Fruit fly (Drosophila melanogaster) whole organism, pupa: ENCODE results near the gene CG8475.
A peak's percentile ranks its signal among the peaks of the same experiment; 100 is the strongest.

Source experiments
- CG10348 ChIP-seq: fragments of 200-800 bp; sonication (Bioruptor generic); IDR thresholded peaks from 2 replicates; pipeline ENCODE4 v1.3.6; 2022; ENCODE audit warnings: missing biosample characterization, missing genetic modification characterization
- CG12605 ChIP-seq: fragments of 200-800 bp; sonication (Bioruptor generic); IDR thresholded peaks from 2 replicates; pipeline ENCODE4 v1.3.6; 2022; ENCODE audit warnings: missing biosample characterization, missing genetic modification characterization
- CG13204 ChIP-seq: fragments of 200-800 bp; sonication (Bioruptor generic); optimal IDR thresholded peaks from 2 replicates; lab custom pipeline; 2018; ENCODE audit warnings: missing biosample characterization, mild to moderate bottlenecking, missing genetic modification characterization, moderate library complexity
- CG14655 ChIP-seq: fragments of 200-800 bp; sonication (Bioruptor generic); optimal IDR thresholded peaks from 3 replicates; lab custom pipeline; 2017; ENCODE audit warnings: mild to moderate bottlenecking, missing biosample characterization, missing genetic modification reagents, missing genetic modification characterization
- CG15710 ChIP-seq: fragments of 200-800 bp; sonication (Bioruptor generic); optimal IDR thresholded peaks from 2 replicates; lab custom pipeline; 2018; ENCODE audit warnings: missing biosample characterization, mild to moderate bottlenecking, missing genetic modification characterization, moderate library complexity
- CG17806 ChIP-seq: fragments of 200-800 bp; sonication (Bioruptor generic); optimal IDR thresholded peaks from 2 replicates; lab custom pipeline; 2018; ENCODE audit warnings: missing biosample characterization, mild to moderate bottlenecking, missing genetic modification characterization, moderate library complexity
- CG32121 ChIP-seq: fragments of 200-800 bp; sonication (Bioruptor generic); IDR thresholded peaks from 2 replicates; pipeline ENCODE4 v1.3.6; 2022; ENCODE audit warnings: missing biosample characterization, missing genetic modification characterization
- CG34367 ChIP-seq: fragments of 200-800 bp; sonication (Bioruptor generic); optimal IDR thresholded peaks from 2 replicates; lab custom pipeline; 2018; ENCODE audit warnings: missing biosample characterization, mild to moderate bottlenecking, missing genetic modification characterization
- CG4496 ChIP-seq: fragments of 200-800 bp; sonication (Bioruptor generic); IDR thresholded peaks from 3 replicates; pipeline ENCODE4 v1.3.6; 2022; ENCODE audit warnings: missing biosample characterization, missing genetic modification characterization
- CG8159 ChIP-seq: fragments of 200-800 bp; sonication (Bioruptor generic); optimal IDR thresholded peaks from 3 replicates; lab custom pipeline; 2018; ENCODE audit warnings: missing biosample characterization, mild to moderate bottlenecking, missing genetic modification characterization, moderate library complexity
- CG8301 ChIP-seq: fragments of 200-800 bp; sonication (Bioruptor generic); optimal IDR thresholded peaks from 2 replicates; lab custom pipeline; 2018; ENCODE audit warnings: missing biosample characterization, mild to moderate bottlenecking, missing genetic modification characterization
- CG9948 ChIP-seq: fragments of 200-800 bp; sonication (Bioruptor generic); optimal IDR thresholded peaks from 2 replicates; lab custom pipeline; 2018; ENCODE audit warnings: missing biosample characterization, mild to moderate bottlenecking, missing genetic modification characterization, moderate library complexity
- D1 ChIP-seq: fragments of 200-800 bp; sonication (Bioruptor generic); optimal IDR thresholded peaks from 2 replicates; lab custom pipeline; 2018; ENCODE audit warnings: missing biosample characterization, mild to moderate bottlenecking, missing genetic modification characterization, moderate library complexity
- EcR ChIP-seq: fragments of 200-800 bp; sonication (Bioruptor generic); optimal IDR thresholded peaks from 3 replicates; lab custom pipeline; 2019; ENCODE audit warnings: missing biosample characterization, missing genetic modification characterization, mild to moderate bottlenecking, moderate library complexity, missing genetic modification reagents
- Ets98B ChIP-seq: fragments of 200-800 bp; sonication (Bioruptor generic); IDR thresholded peaks from 2 replicates; pipeline ENCODE4 v1.3.6; 2022; ENCODE audit warnings: missing biosample characterization, missing genetic modification characterization
- Pif1A ChIP-seq: fragments of 200-800 bp; sonication (Bioruptor generic); optimal IDR thresholded peaks from 3 replicates; lab custom pipeline; 2016; ENCODE audit warnings: missing biosample characterization, missing genetic modification characterization
- Pif1B ChIP-seq: fragments of 200-800 bp; sonication (Bioruptor generic); optimal IDR thresholded peaks from 3 replicates; lab custom pipeline; 2016; ENCODE audit warnings: missing biosample characterization, missing genetic modification characterization
- Snoo ChIP-seq: fragments of 200-800 bp; sonication (Bioruptor generic); optimal IDR thresholded peaks from 3 replicates; lab custom pipeline; 2017; ENCODE audit warnings: missing biosample characterization, mild to moderate bottlenecking, missing genetic modification characterization, inconsistent platforms
- fd96Ca ChIP-seq: fragments of 200-800 bp; sonication (Bioruptor generic); IDR thresholded peaks from 3 replicates; pipeline ENCODE4 v1.3.6; 2022; ENCODE audit warnings: missing biosample characterization, missing genetic modification characterization
- gl ChIP-seq: fragments of 200-800 bp; sonication (Bioruptor generic); optimal IDR thresholded peaks from 2 replicates; lab custom pipeline; 2018; ENCODE audit warnings: missing biosample characterization, mild to moderate bottlenecking, missing genetic modification characterization
- rn ChIP-seq: fragments of 200-800 bp; sonication (Bioruptor generic); IDR thresholded peaks from 2 replicates; pipeline ENCODE4 v1.3.6; 2022; ENCODE audit warnings: missing biosample characterization, missing genetic modification characterization

The CG8475 gene

dm6 chr2L:8196757-8197530 lies at the start of gene CG8475, which contains the start of gene CG8460:
Gene CG8475 (minus strand): TSS chr2L:8196918.
Gene CG8460 (plus strand): TSS chr2L:8197193.
- TF ChIP-seq CG8159 (tag; lab: Kevin White, UChicago) (no peak), CG15710 (tag; lab: Kevin White, UChicago) (no peak)

- no peak for TF ChIP-seq D1
- TF ChIP-seq CG9948 (tag; lab: Kevin White, UChicago) = no peak
- TF ChIP-seq Pif1A = no peak
- TF ChIP-seq CG15710 (tag; lab: Kevin White, UChicago) = no peak
- no peak for TF ChIP-seq CG14655 (GFP tag; lab: Kevin White, UChicago)
- TF ChIP-seq gl (tag; lab: Kevin White, UChicago) = no peak
- TF ChIP-seq Snoo = no peak
- no peak for TF ChIP-seq Pif1B (GFP tag; lab: Kevin White, UChicago)
- no peak for TF ChIP-seq CG12605 (GFP tag; lab: Robert Waterston, UW)
Observed at dm6 chr2L:8243903-8244302, 47.2 kb upstream of the CG8475 start, which contains the start of gene CG43057. Gene CG43057 (minus strand): TSS chr2L:8244003.

dm6 chr2L:8242186-8242585 lies 45.5 kb upstream of the CG8475 start, which contains the start of gene CG14277:
Gene CG14277 (plus strand): TSS chr2L:8242486.
- TF ChIP-seq CG4496 = no peak
- no peak for TF ChIP-seq CG14655 (GFP tag; lab: Kevin White, UChicago)
- TF ChIP-seq CG17806 = no peak
- TF ChIP-seq CG32121 (GFP tag; lab: Robert Waterston, UW) = no peak
- TF ChIP-seq Ets98B (GFP tag; lab: Robert Waterston, UW) = no peak
- no peak for TF ChIP-seq fd96Ca (GFP tag; lab: Robert Waterston, UW)
- TF ChIP-seq EcR (GFP tag; lab: Kevin White, UChicago) = no peak
- TF ChIP-seq D1 = no peak
- no peak for TF ChIP-seq gl (tag; lab: Kevin White, UChicago)
- TF ChIP-seq CG34367 (tag; lab: Kevin White, UChicago) = no peak
- no peak for TF ChIP-seq CG10348 (GFP tag; lab: Robert Waterston, UW)
- TF ChIP-seq CG9948 (tag; lab: Kevin White, UChicago) = no peak
- no peak for TF ChIP-seq Pif1B (GFP tag; lab: Kevin White, UChicago)
- no peak for TF ChIP-seq Pif1A
- TF ChIP-seq CG15710 (tag; lab: Kevin White, UChicago) = no peak
- no peak for TF ChIP-seq Snoo
- TF ChIP-seq CG13204 (GFP tag; lab: Kevin White, UChicago) = no peak
- no peak for TF ChIP-seq CG12605 (GFP tag; lab: Robert Waterston, UW)
- no peak for TF ChIP-seq rn
- TF ChIP-seq CG8159 (tag; lab: Kevin White, UChicago) = no peak

dm6 chr2L:8241700-8242099 lies 45.0 kb upstream of the CG8475 start, which contains the start of gene Spn28F:
Gene Spn28F (minus strand): TSS chr2L:8241800.
- no peak for TF ChIP-seq rn
- no peak for TF ChIP-seq fd96Ca (GFP tag; lab: Robert Waterston, UW)
- no peak for TF ChIP-seq CG15710 (tag; lab: Kevin White, UChicago)
- no peak for TF ChIP-seq CG13204 (GFP tag; lab: Kevin White, UChicago)
- TF ChIP-seq CG9948 (tag; lab: Kevin White, UChicago) = no peak
- no peak for TF ChIP-seq CG8301 (tag; lab: Kevin White, UChicago)
- no peak for TF ChIP-seq EcR (GFP tag; lab: Kevin White, UChicago)
- no peak for TF ChIP-seq CG12605 (GFP tag; lab: Robert Waterston, UW)

- no peak for TF ChIP-seq fd96Ca (GFP tag; lab: Robert Waterston, UW)
- no peak for TF ChIP-seq CG14655 (GFP tag; lab: Kevin White, UChicago)
- TF ChIP-seq CG17806 = no peak
Observed at dm6 chr2L:8239712-8240245, 43.1 kb upstream of the CG8475 start, which contains the start of gene Pvr. Gene Pvr (minus strand): TSS chr2L:8239878.

dm6 chr2L:8239032-8239650 lies 42.4 kb upstream of the CG8475 start:
- no peak for TF ChIP-seq CG15710 (tag; lab: Kevin White, UChicago)
- TF ChIP-seq CG4496 = no peak
- no peak for TF ChIP-seq CG13204 (GFP tag; lab: Kevin White, UChicago)

dm6 chr2L:8233571-8233970 lies 36.9 kb upstream of the CG8475 start:
- TF ChIP-seq Snoo (peak; percentile 1), Pif1A (peak; percentile 13), D1 (no peak), CG32121 (GFP tag; lab: Robert Waterston, UW) (no peak), CG9948 (tag; lab: Kevin White, UChicago) (no peak), CG8159 (tag; lab: Kevin White, UChicago) (peak; percentile 1)
